Fruit fly (Drosophila melanogaster) whole organism, prepupa: ENCODE data around the gene bond.
A peak's percentile ranks its signal among the peaks of the same experiment; 100 is the strongest.

Experiments
- CG10631 ChIP-seq: fragments of 200-800 bp; sonication (Bioruptor generic); optimal IDR thresholded peaks from 2 replicates; lab custom pipeline; 2016; ENCODE audit warnings: missing biosample characterization, missing genetic modification characterization
- CG10669 ChIP-seq: fragments of 200-800 bp; sonication (Bioruptor generic); optimal IDR thresholded peaks from 3 replicates; lab custom pipeline; 2018; ENCODE audit warnings: missing biosample characterization, mild to moderate bottlenecking, missing genetic modification characterization, moderate library complexity
- CG11294 ChIP-seq: fragments of 200-800 bp; sonication (Bioruptor generic); IDR thresholded peaks from 2 replicates; pipeline ENCODE4 v1.3.6; 2022; ENCODE audit warnings: missing biosample characterization, missing genetic modification characterization
- CG11902 ChIP-seq: fragments of 200-800 bp; sonication (Bioruptor generic); optimal IDR thresholded peaks from 3 replicates; lab custom pipeline; 2016; ENCODE audit warnings: missing biosample characterization, missing genetic modification characterization
- CG15336 ChIP-seq: fragments of 200-800 bp; sonication (Bioruptor generic); IDR thresholded peaks from 2 replicates; pipeline ENCODE4 v1.3.6; 2022; ENCODE audit warnings: missing biosample characterization, missing genetic modification characterization
- CG16779 ChIP-seq: fragments of 200-800 bp; sonication (Bioruptor generic); optimal IDR thresholded peaks from 3 replicates; lab custom pipeline; 2017; ENCODE audit warnings: missing biosample characterization, mild to moderate bottlenecking, missing genetic modification characterization
- CG31627 ChIP-seq: fragments of 200-800 bp; sonication (Bioruptor generic); optimal IDR thresholded peaks from 3 replicates; lab custom pipeline; 2016; ENCODE audit warnings: missing biosample characterization, missing genetic modification characterization
- CG32006 ChIP-seq: fragments of 200-800 bp; sonication (Bioruptor generic); optimal IDR thresholded peaks from 3 replicates; lab custom pipeline; 2017; ENCODE audit warnings: missing biosample characterization, mild to moderate bottlenecking, missing genetic modification characterization
- CG34406 ChIP-seq: fragments of 200-800 bp; sonication (Bioruptor generic); optimal IDR thresholded peaks from 3 replicates; lab custom pipeline; 2016; ENCODE audit warnings: missing biosample characterization, missing genetic modification characterization
- CG3919 ChIP-seq: fragments of 200-800 bp; sonication (Bioruptor generic); optimal IDR thresholded peaks from 3 replicates; lab custom pipeline; 2016; ENCODE audit warnings: missing biosample characterization, missing genetic modification characterization
- CG6163 ChIP-seq: fragments of 200-800 bp; sonication (Bioruptor generic); IDR thresholded peaks from 3 replicates; pipeline ENCODE4 v1.3.6; 2022; ENCODE audit warnings: missing biosample characterization, missing genetic modification characterization
- CG6276 ChIP-seq: fragments of 200-800 bp; sonication (Bioruptor generic); optimal IDR thresholded peaks from 2 replicates; lab custom pipeline; 2017; ENCODE audit warnings: missing biosample characterization, mild to moderate bottlenecking, missing genetic modification characterization
- CG6792 ChIP-seq: fragments of 200-800 bp; sonication (Bioruptor generic); optimal IDR thresholded peaks from 3 replicates; lab custom pipeline; 2016; ENCODE audit warnings: missing biosample characterization, missing genetic modification characterization
- CG6854 ChIP-seq: fragments of 200-800 bp; sonication (Bioruptor generic); optimal IDR thresholded peaks from 2 replicates; lab custom pipeline; 2017; ENCODE audit warnings: missing biosample characterization, mild to moderate bottlenecking, missing genetic modification characterization
- CG7368 ChIP-seq: fragments of 200-800 bp; sonication (Bioruptor generic); optimal IDR thresholded peaks from 3 replicates; lab custom pipeline; 2016; ENCODE audit warnings: missing biosample characterization, missing genetic modification characterization
- CG8319 ChIP-seq: fragments of 200-800 bp; sonication (Bioruptor generic); optimal IDR thresholded peaks from 3 replicates; lab custom pipeline; 2016; ENCODE audit warnings: missing biosample characterization, missing genetic modification characterization
- CG8632 ChIP-seq: fragments of 200-800 bp; sonication (Bioruptor generic); optimal IDR thresholded peaks from 3 replicates; lab custom pipeline; 2016; ENCODE audit warnings: missing biosample characterization, missing genetic modification characterization
- Eip78C ChIP-seq: fragments of 200-800 bp; sonication (Bioruptor generic); peaks from one replicate; lab custom pipeline; 2016; ENCODE audit warnings: missing biosample characterization, missing genetic modification characterization
- Eip93F ChIP-seq: fragments of 200-800 bp; sonication (Bioruptor generic); optimal IDR thresholded peaks from 2 replicates; lab custom pipeline; 2016; ENCODE audit warnings: missing biosample characterization, mild to moderate bottlenecking, missing genetic modification characterization
- Ets21C ChIP-seq: fragments of 200-800 bp; sonication (Bioruptor generic); optimal IDR thresholded peaks from 3 replicates; lab custom pipeline; 2016; ENCODE audit warnings: missing biosample characterization, missing genetic modification characterization
- Gug ChIP-seq: fragments of 200-800 bp; sonication (Bioruptor generic); IDR thresholded peaks from 2 replicates; pipeline ENCODE4 v1.3.6; 2022; ENCODE audit warnings: missing biosample characterization, missing genetic modification characterization
- Hr4 ChIP-seq: fragments of 200-800 bp; sonication (Bioruptor generic); optimal IDR thresholded peaks from 3 replicates; lab custom pipeline; 2016; ENCODE audit warnings: missing biosample characterization, missing genetic modification characterization
- Lpt ChIP-seq: fragments of 200-800 bp; sonication (Bioruptor generic); optimal IDR thresholded peaks from 3 replicates; lab custom pipeline; 2016; ENCODE audit warnings: missing biosample characterization, missing genetic modification characterization
- Met ChIP-seq: fragments of 200-800 bp; sonication (Bioruptor generic); optimal IDR thresholded peaks from 3 replicates; lab custom pipeline; 2016; ENCODE audit warnings: missing biosample characterization, missing genetic modification characterization
- OdsH ChIP-seq: fragments of 200-800 bp; sonication (Bioruptor generic); optimal IDR thresholded peaks from 3 replicates; lab custom pipeline; 2016; ENCODE audit warnings: missing biosample characterization, missing genetic modification characterization
- Sox102F ChIP-seq: fragments of 200-800 bp; sonication (Bioruptor generic); optimal IDR thresholded peaks from 2 replicates; lab custom pipeline; 2016; ENCODE audit warnings: missing biosample characterization, mild to moderate bottlenecking, missing genetic modification characterization
- Sox14 ChIP-seq: fragments of 200-800 bp; sonication (Bioruptor generic); optimal IDR thresholded peaks from 3 replicates; lab custom pipeline; 2016; ENCODE audit warnings: missing biosample characterization, missing genetic modification characterization
- Sox15 ChIP-seq: fragments of 200-800 bp; sonication (Bioruptor generic); optimal IDR thresholded peaks from 3 replicates; lab custom pipeline; 2016; ENCODE audit warnings: missing biosample characterization, missing genetic modification characterization
- acj6 ChIP-seq: fragments of 200-800 bp; sonication (Bioruptor generic); optimal IDR thresholded peaks from 3 replicates; lab custom pipeline; 2016; ENCODE audit warnings: missing biosample characterization, missing genetic modification characterization
- cyc ChIP-seq: fragments of 200-800 bp; sonication (Bioruptor generic); optimal IDR thresholded peaks from 3 replicates; lab custom pipeline; 2016; ENCODE audit warnings: missing biosample characterization, missing genetic modification characterization
- dac ChIP-seq: fragments of 200-800 bp; sonication (Bioruptor generic); optimal IDR thresholded peaks from 2 replicates; lab custom pipeline; 2017; ENCODE audit warnings: missing biosample characterization, mild to moderate bottlenecking, missing genetic modification characterization
- dsx ChIP-seq: fragments of 200-800 bp; optimal IDR thresholded peaks from 3 replicates; lab custom pipeline; 2019; ENCODE audit warnings: missing biosample characterization, mild to moderate bottlenecking, missing genetic modification characterization, moderate library complexity; ENCODE audit not compliant: poor library complexity, severe bottlenecking
- eg ChIP-seq: fragments of 200-800 bp; sonication (Bioruptor generic); IDR thresholded peaks from 3 replicates; pipeline ENCODE4 v1.3.6; 2022; ENCODE audit warnings: missing biosample characterization, missing genetic modification characterization
- esn ChIP-seq: fragments of 200-800 bp; sonication (Bioruptor generic); optimal IDR thresholded peaks from 2 replicates; lab custom pipeline; 2016; ENCODE audit warnings: missing biosample characterization, mild to moderate bottlenecking, missing genetic modification characterization, moderate library complexity
- fkh ChIP-seq: fragments of 200-800 bp; sonication (Bioruptor generic); optimal IDR thresholded peaks from 3 replicates; lab custom pipeline; 2017; ENCODE audit warnings: missing biosample characterization, mild to moderate bottlenecking, missing genetic modification characterization, moderate library complexity
- net ChIP-seq: fragments of 200-800 bp; sonication (Bioruptor generic); optimal IDR thresholded peaks from 3 replicates; lab custom pipeline; 2016; ENCODE audit warnings: missing biosample characterization, missing genetic modification characterization
- pdm3 ChIP-seq: fragments of 200-800 bp; sonication (Bioruptor generic); optimal IDR thresholded peaks from 3 replicates; lab custom pipeline; 2016; ENCODE audit warnings: missing biosample characterization, missing genetic modification characterization
- ss ChIP-seq, 2 experiments: fragments of 200-800 bp; sonication (Bioruptor generic); optimal IDR thresholded peaks; 2 replicates in 1 of 2; 3 replicates in 1 of 2; lab custom pipeline; 2017 to 2018; ENCODE audit warnings: mild to moderate bottlenecking in 2 of 2, missing biosample characterization in 2 of 2, missing genetic modification characterization in 2 of 2, moderate library complexity in 1 of 2
- svp ChIP-seq: fragments of 200-800 bp; sonication (Bioruptor generic); peaks from one replicate; lab custom pipeline; 2016; ENCODE audit warnings: missing biosample characterization, missing genetic modification characterization
- vri ChIP-seq: fragments of 200-800 bp; sonication (Bioruptor generic); optimal IDR thresholded peaks from 3 replicates; lab custom pipeline; 2016; ENCODE audit warnings: missing biosample characterization, mild to moderate bottlenecking, missing genetic modification characterization

The bond gene

dm6 chr3R:22528264-22529158, 22.0 kb upstream of the bond start, which contains the start of gene CG5346 (continued):
- no peak for TF ChIP-seq dsx (GFP tag; lab: Kevin White, UChicago)

- TF ChIP-seq cyc (GFP tag; lab: Kevin White, UChicago) (no peak), OdsH (GFP tag; lab: Kevin White, UChicago) (peak; percentile 20), Eip78C (peak; percentile 80), Lpt (GFP tag; lab: Kevin White, UChicago) (no peak), eg (GFP tag; lab: Robert Waterston, UW) (peak; percentile 19; the same call in 2 of the 3 replicates), CG11902 (GFP tag; lab: Kevin White, UChicago) (no peak), CG31627 (GFP tag; lab: Kevin White, UChicago) (no peak), Sox102F (GFP tag; lab: Kevin White, UChicago) (no peak), esn (peak; percentile 12), CG16779 (no peak), CG8632 (GFP tag; lab: Kevin White, UChicago) (no peak), ss (GFP tag; optimal IDR thresholded peaks at IDR 0.05; lab: Kevin White, UChicago) (peak in 1 of 2 experiments; percentile 26), dac (GFP tag; lab: Kevin White, UChicago) (no peak), Eip93F (GFP tag; lab: Kevin White, UChicago) (no peak), CG15336 (0 out of 2 replicates have a peak, but pooled peaks have one; percentile 8), CG6854 (GFP tag; lab: Kevin White, UChicago) (peak; percentile 4), CG6792 (GFP tag; lab: Kevin White, UChicago) (peak; percentile 0), Sox14 (GFP tag; lab: Kevin White, UChicago) (peak; percentile 10), CG10669 (peak; percentile 19), CG10631 (GFP tag; lab: Kevin White, UChicago) (no peak), CG7368 (peak; percentile 6), dsx (GFP tag; lab: Kevin White, UChicago) (no peak), CG32006 (no peak), net (peak; percentile 3), acj6 (peak; percentile 0), fkh (GFP tag; lab: Kevin White, UChicago) (peak; percentile 97), Met (GFP tag; lab: Kevin White, UChicago) (peak; percentile 14), CG3919 (GFP tag; lab: Kevin White, UChicago) (peak; percentile 32), Gug (GFP tag; lab: Robert Waterston, UW) (peak; percentile 25; the same call in 1 of the 2 replicates), CG6163 (GFP tag; lab: Robert Waterston, UW) (peak; percentile 55), vri (peak; percentile 82), Sox15 (GFP tag; lab: Kevin White, UChicago) (no peak), pdm3 (GFP tag; lab: Kevin White, UChicago) (peak; percentile 8), Hr4 (GFP tag; lab: Kevin White, UChicago) (no peak), CG34406 (no peak)
Observed at dm6 chr3R:22530305-22530704, 20.2 kb upstream of the bond start, which contains the start of gene CG33099. TSS of gene CG33099 (minus strand) at chr3R:22530572.

dm6 chr3R:22531801-22532200, 18.7 kb upstream of the bond start, which contains the start of gene CG33093:
TSS of gene CG33093 (minus strand) at chr3R:22531922.
- TF ChIP-seq vri (no peak), dsx (GFP tag; lab: Kevin White, UChicago) (no peak), Sox14 (GFP tag; lab: Kevin White, UChicago) (peak; percentile 59), Eip78C (peak; percentile 47), Ets21C (no peak), CG6276 (GFP tag; lab: Kevin White, UChicago) (no peak), svp (peak; percentile 45), CG6792 (GFP tag; lab: Kevin White, UChicago) (no peak), pdm3 (GFP tag; lab: Kevin White, UChicago) (no peak), cyc (GFP tag; lab: Kevin White, UChicago) (no peak), CG11294 (GFP tag; lab: Robert Waterston, UW) (no peak), CG8319 (GFP tag; lab: Kevin White, UChicago) (no peak)
